Worm (Caenorhabditis elegans) whole organism, L4/young adult: ENCODE data around the gene flp-5.

Experiments used
- dao-5 ChIP-seq: sonication (generic microtip); optimal IDR thresholded peaks from 2 replicates; lab custom pipeline; 2016; ENCODE audit warnings: missing genotype, missing genetic modification characterization, moderate library complexity, missing compliant biosample characterization
- him-1 ChIP-seq: sonication (generic microtip); optimal IDR thresholded peaks from 2 replicates; lab custom pipeline; 2016; ENCODE audit warnings: missing genotype, missing genetic modification reagents, missing genetic modification characterization, missing compliant biosample characterization

DNA sequence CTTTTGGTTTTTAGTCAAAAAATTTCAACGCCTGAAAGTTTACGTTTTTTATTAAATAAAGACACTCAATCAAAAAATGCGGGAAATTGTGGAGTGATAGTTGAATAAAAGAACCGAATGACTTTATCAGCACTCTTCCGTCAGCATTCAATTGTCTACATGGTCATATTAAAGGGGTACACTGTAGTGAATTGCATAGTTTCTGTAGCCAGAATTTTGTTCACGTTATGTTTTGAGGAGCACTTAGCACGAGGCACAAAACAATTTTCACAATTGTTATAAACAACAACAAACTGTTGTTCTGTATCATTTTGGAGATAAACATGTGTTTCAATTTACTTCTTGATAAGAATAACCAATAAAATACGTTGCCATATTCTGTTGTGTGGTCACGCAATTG, 21.0 kb downstream of the flp-5 start, which contains the start of gene D2021.4:
- TF ChIP-seq him-1 (no peak), dao-5 (tag; lab: Kevin White, UChicago) (no peak)
